Worm (Caenorhabditis elegans) whole organism, young adult: Measurements from ENCODE around the gene nduf-9.

Experiments
- atf-7 ChIP-seq: sonication (generic microtip); optimal IDR thresholded peaks from 2 replicates; lab custom pipeline; 2017; ENCODE audit warnings: mild to moderate bottlenecking, missing genetic modification characterization, missing compliant biosample characterization
- efl-1 ChIP-seq: fragments of 150-350 bp; optimal IDR thresholded peaks from 2 replicates; lab custom pipeline; 2014; ENCODE audit warnings: missing biosample characterization, missing genetic modification reagents, missing genetic modification characterization
- nhr-179 ChIP-seq: sonication (generic microtip); optimal IDR thresholded peaks from 2 replicates; lab custom pipeline; 2016; ENCODE audit warnings: mild to moderate bottlenecking, missing genetic modification characterization, missing compliant biosample characterization
- unc-130 ChIP-seq: sonication (generic microtip); optimal IDR thresholded peaks from 2 replicates; lab custom pipeline; 2016; ENCODE audit warnings: missing genetic modification reagents, missing genetic modification characterization, missing compliant biosample characterization

ce11 chrIII:3220287-3220686, 28.1 kb downstream of the nduf-9 start:
- no peak for TF ChIP-seq nhr-179 (tag; lab: Kevin White, UChicago)
- TF ChIP-seq atf-7 (tag; lab: Kevin White, UChicago), result no peak
- TF ChIP-seq efl-1, result no peak
- TF ChIP-seq unc-130 (GFP tag; lab: Kevin White, UChicago), result no peak
